Worm (Caenorhabditis elegans): Measurements from ENCODE around the gene M163.10.

Gene M163.10

ce11 chrX:14487832-14488231 is 17.0 kb downstream of the M163.10 start:
- TF ChIP-seq mab-5 (tag; optimal IDR thresholded peaks at IDR 0.05) (no peak), hlh-1 (tag; optimal IDR thresholded peaks at IDR 0.05) (no peak), M03D4.4 (tag; optimal IDR thresholded peaks at IDR 0.05) (no peak), nhr-76 (tag; optimal IDR thresholded peaks at IDR 0.05) (no peak), ceh-43 (GFP tag; optimal IDR thresholded peaks at IDR 0.05) (no peak), ham-2 (GFP tag; optimal IDR thresholded peaks at IDR 0.05) (no peak), bed-3 (GFP tag; optimal IDR thresholded peaks at IDR 0.05) (no peak), unc-39 (tag; optimal IDR thresholded peaks at IDR 0.05) (no peak), lin-32 (GFP tag; optimal IDR thresholded peaks at IDR 0.05) (no peak), elt-3 (tag; optimal IDR thresholded peaks at IDR 0.05) (no peak), pha-4 (tag; optimal IDR thresholded peaks at IDR 0.05) (no peak), nhr-2 (tag; optimal IDR thresholded peaks at IDR 0.05) (no peak), snpc-4 (tag; optimal IDR thresholded peaks at IDR 0.05) (no peak), blmp-1 (tag; optimal IDR thresholded peaks at IDR 0.05) (no peak)

DNA sequence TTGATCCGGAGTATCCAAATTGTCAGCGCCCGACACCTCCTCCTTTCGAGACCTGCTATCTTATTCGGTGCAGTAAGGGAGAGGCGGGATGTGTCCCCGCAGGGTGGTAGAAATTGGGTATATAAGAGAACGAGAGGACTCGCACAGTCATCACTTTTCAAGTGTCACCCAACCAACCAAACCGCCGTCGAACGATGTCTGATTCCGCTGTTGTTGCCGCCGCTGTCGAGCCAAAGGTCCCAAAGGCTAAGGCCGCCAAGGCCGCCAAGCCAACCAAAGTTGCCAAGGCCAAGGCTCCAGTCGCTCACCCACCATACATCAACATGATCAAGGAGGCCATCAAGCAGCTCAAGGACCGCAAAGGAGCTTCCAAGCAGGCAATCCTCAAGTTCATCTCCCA is 19.2 kb downstream of the M163.10 start, which contains the start of gene his-24:
Gene his-24, plus strand, starts transcription at position 150 of the 400 bp plus-strand sequence.
- TF ChIP-seq nhr-12 (tag; optimal IDR thresholded peaks at IDR 0.05) (no peak), unc-62 (GFP tag; optimal IDR thresholded peaks at IDR 0.05) (peak; percentile 29), elt-1 (tag; optimal IDR thresholded peaks at IDR 0.05; ENCODE audit: borderline replicate concordance, insufficient read depth) (no peak), ztf-11 (tag; optimal IDR thresholded peaks at IDR 0.05) (peak; percentile 64), nhr-76 (tag; optimal IDR thresholded peaks at IDR 0.05) (no peak), nhr-28 (tag; optimal IDR thresholded peaks at IDR 0.05) (no peak), bed-3 (GFP tag; optimal IDR thresholded peaks at IDR 0.05) (no peak), elt-3 (tag; optimal IDR thresholded peaks at IDR 0.05) (no peak), pha-4 (tag; optimal IDR thresholded peaks at IDR 0.05) (peak; percentile 66), ham-2 (GFP tag; optimal IDR thresholded peaks at IDR 0.05) (no peak), M03D4.4 (tag; optimal IDR thresholded peaks at IDR 0.05) (peak; percentile 36), sem-2 (GFP tag; optimal IDR thresholded peaks at IDR 0.05) (no peak), lsy-2 (tag; optimal IDR thresholded peaks at IDR 0.05) (peak; percentile 44), unc-39 (tag; optimal IDR thresholded peaks at IDR 0.05) (no peak), ceh-39 (tag; optimal IDR thresholded peaks at IDR 0.05) (peak; percentile 61), tbx-8 (GFP tag; optimal IDR thresholded peaks at IDR 0.05) (no peak), sptf-1 (tag; optimal IDR thresholded peaks at IDR 0.05) (peak; percentile 38), flh-1 (GFP tag; optimal IDR thresholded peaks at IDR 0.05) (no peak), hlh-1 (tag; optimal IDR thresholded peaks at IDR 0.05) (peak; percentile 35), ceh-83 (GFP tag; optimal IDR thresholded peaks at IDR 0.05) (peak; percentile 51), lin-13 (tag; optimal IDR thresholded peaks at IDR 0.05) (peak; percentile 75), nhr-237 (tag; optimal IDR thresholded peaks at IDR 0.05) (no peak), snpc-4 (tag; optimal IDR thresholded peaks at IDR 0.05) (no peak), mep-1 (tag; optimal IDR thresholded peaks at IDR 0.05) (peak; percentile 87), ceh-43 (GFP tag; optimal IDR thresholded peaks at IDR 0.05) (no peak), lin-32 (GFP tag; optimal IDR thresholded peaks at IDR 0.05) (peak; percentile 5), ces-1 (GFP tag; optimal IDR thresholded peaks at IDR 0.05) (peak; percentile 37), unc-120 (tag; optimal IDR thresholded peaks at IDR 0.05; ENCODE audit: poor library complexity, severe bottlenecking) (peak; percentile 26), nhr-2 (tag; optimal IDR thresholded peaks at IDR 0.05) (no peak), blmp-1 (tag; optimal IDR thresholded peaks at IDR 0.05) (no peak), zip-8 (tag; optimal IDR thresholded peaks at IDR 0.05) (peak; percentile 6), cnd-1 (tag; optimal IDR thresholded peaks at IDR 0.05) (peak; percentile 59), mls-2 (tag; optimal IDR thresholded peaks at IDR 0.05) (peak; percentile 47), mab-5 (tag; optimal IDR thresholded peaks at IDR 0.05) (no peak), drap-1 (GFP tag; optimal IDR thresholded peaks at IDR 0.05) (peak; percentile 25)

DNA sequence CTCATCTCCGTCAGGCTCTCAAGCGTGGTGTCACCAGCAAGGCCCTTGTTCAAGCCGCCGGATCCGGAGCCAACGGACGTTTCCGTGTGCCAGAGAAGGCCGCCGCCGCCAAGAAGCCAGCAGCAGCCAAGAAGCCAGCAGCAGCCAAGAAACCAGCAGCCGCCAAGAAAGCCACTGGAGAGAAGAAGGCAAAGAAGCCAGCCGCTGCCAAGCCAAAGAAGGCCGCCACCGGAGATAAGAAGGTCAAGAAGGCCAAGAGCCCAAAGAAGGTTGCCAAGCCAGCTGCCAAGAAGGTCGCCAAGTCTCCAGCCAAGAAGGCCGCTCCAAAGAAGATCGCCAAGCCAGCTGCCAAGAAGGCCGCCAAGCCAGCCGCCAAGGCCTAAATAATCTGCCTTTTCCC is 19.7 kb downstream of the M163.10 start:
- TF ChIP-seq elt-1 (tag; optimal IDR thresholded peaks at IDR 0.05; ENCODE audit: borderline replicate concordance, insufficient read depth) (no peak), mab-5 (tag; optimal IDR thresholded peaks at IDR 0.05) (no peak), nhr-12 (tag; optimal IDR thresholded peaks at IDR 0.05) (no peak), zip-8 (tag; optimal IDR thresholded peaks at IDR 0.05) (no peak), sem-2 (GFP tag; optimal IDR thresholded peaks at IDR 0.05) (no peak), lin-32 (GFP tag; optimal IDR thresholded peaks at IDR 0.05) (no peak), nhr-28 (tag; optimal IDR thresholded peaks at IDR 0.05) (no peak), snpc-4 (tag; optimal IDR thresholded peaks at IDR 0.05) (no peak), ceh-43 (GFP tag; optimal IDR thresholded peaks at IDR 0.05) (no peak), elt-3 (tag; optimal IDR thresholded peaks at IDR 0.05) (no peak)
